Fruit fly (Drosophila melanogaster) Kc167 (cell line): Measurements from ENCODE around the gene CG31538.

Experiments
- Myc ChIP-seq: fragments of >200 bp; optimal IDR thresholded peaks from 2 replicates; lab custom pipeline; 2017; ENCODE audit warnings: missing external identifiers
- h ChIP-seq: fragments of >200 bp; optimal IDR thresholded peaks from 3 replicates; lab custom pipeline; 2018; ENCODE audit warnings: missing external identifiers
- psq ChIP-seq: fragments of >200 bp; optimal IDR thresholded peaks from 2 replicates; lab custom pipeline; 2017; ENCODE audit warnings: missing external identifiers
- ttk ChIP-seq: sonication (Bioruptor generic); optimal IDR thresholded peaks from 2 replicates; lab custom pipeline; 2017; ENCODE audit warnings: missing external identifiers

DNA sequence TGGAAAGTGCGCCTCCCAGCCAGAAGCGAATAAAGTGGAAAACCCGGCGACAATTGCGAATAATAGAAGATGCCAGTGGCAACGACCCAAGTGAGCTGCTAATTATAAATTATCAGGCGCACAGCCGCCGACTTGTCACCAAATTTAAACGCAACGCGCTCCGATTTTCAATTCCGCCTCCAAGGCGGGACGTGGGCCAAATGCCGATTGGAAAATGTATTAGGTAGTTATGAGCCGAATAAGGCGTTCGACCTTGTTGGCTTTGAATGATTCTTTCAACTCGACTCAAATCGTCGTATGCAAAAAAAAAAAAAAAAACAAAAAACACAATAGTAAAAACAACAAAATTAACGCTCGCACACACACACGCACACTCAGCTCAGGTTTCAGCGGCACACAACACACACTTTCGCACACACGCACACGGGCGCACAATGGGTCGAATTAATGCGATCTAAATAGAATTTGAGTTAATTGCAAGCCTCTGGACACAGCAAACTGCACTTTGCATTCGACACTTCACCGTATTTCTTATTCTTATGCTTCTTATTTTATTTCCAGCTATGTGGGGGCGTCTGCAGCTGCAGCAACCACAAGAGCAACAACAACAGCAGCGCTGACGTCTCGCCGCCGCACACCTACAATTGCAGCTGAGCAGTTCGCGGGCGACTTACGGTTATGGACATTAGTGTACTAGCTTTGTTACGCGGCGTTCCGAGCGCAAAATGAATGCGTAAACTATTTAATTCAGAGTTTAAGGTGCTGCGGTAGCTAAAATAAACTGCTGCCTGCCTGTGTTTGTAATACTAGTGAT is 46.0 kb downstream of the CG31538 start:
- no peak for TF ChIP-seq psq
- TF ChIP-seq Myc (lab: Kevin White, UChicago), result no peak
- no peak for TF ChIP-seq ttk (lab: Kevin White, UChicago)
- no peak for TF ChIP-seq h
